Fruit fly (Drosophila melanogaster): ENCODE data around the gene Tctp.
A peak's percentile ranks its signal among the peaks of the same experiment; 100 is the strongest.

Gene Tctp

DNA sequence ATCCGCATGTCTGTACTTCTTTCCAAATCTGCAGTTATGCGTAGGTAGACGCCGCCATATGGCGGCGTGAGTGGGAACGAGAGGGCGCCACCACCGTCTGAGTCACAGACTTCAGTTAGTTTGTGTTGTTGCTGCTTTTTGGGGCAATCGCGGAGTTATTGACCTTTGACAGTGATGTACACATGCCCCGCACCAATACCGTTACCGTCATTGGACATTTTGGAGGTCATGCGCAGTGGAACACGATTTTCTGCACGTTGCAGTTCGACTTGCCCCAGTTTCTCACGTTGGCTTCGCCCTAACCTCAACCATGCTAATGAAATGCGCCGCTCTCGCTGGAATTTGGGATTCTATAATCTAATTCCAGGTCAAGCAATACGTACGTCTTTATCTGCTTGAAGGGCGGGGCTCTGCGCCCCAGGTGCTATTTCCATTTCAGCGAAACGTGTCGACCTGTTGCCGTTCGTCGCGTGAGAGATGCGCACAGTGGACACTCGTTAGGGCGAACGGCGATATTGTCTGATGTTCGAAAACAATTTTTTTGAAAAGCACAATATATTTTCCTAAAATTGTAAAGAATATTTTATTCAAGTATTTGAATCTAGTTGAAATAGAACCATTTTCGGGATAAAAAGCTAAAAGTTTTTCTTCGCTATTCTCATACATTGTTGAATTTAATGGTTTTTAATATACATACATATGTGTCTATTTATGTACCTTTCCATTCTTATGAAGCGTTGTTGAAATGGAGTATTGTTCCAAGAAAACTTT lies 1.4 kb downstream of the Tctp start (continued):
- peak; percentile 12 for TF ChIP-seq dsx (GFP tag; optimal IDR thresholded peaks at IDR 0.05; ENCODE audit: poor library complexity, severe bottlenecking)
- TF ChIP-seq CG9139 (GFP tag; optimal IDR thresholded peaks at IDR 0.05): no peak
- TF ChIP-seq pdm3 (GFP tag; optimal IDR thresholded peaks at IDR 0.05): peak; percentile 82
- TF ChIP-seq CG10669 (GFP tag; optimal IDR thresholded peaks at IDR 0.05): peak; percentile 53
- TF ChIP-seq spab (GFP tag; optimal IDR thresholded peaks at IDR 0.05): no peak
- TF ChIP-seq salr (GFP tag; optimal IDR thresholded peaks at IDR 0.05): peak in 1 of 2 experiments; percentile 26
- TF ChIP-seq Sox102F (GFP tag; optimal IDR thresholded peaks at IDR 0.05): peak; percentile 72
- TF ChIP-seq fd59A (GFP tag; optimal IDR thresholded peaks at IDR 0.05): peak; percentile 7
- peak; percentile 95 for TF ChIP-seq svp (GFP tag)
- peak; percentile 88 for TF ChIP-seq Eip78C (GFP tag)
- peak; percentile 81 for TF ChIP-seq Met (GFP tag; optimal IDR thresholded peaks at IDR 0.05)
- TF ChIP-seq cyc (GFP tag; optimal IDR thresholded peaks at IDR 0.05): peak; percentile 75
- TF ChIP-seq Hr39 (GFP tag; optimal IDR thresholded peaks at IDR 0.05): peak; percentile 81
- peak; percentile 8 for TF ChIP-seq Eip93F (GFP tag; optimal IDR thresholded peaks at IDR 0.05)
- peak; percentile 50 for TF ChIP-seq CG11902 (GFP tag; optimal IDR thresholded peaks at IDR 0.05)
- no peak for TF ChIP-seq CG6276 (GFP tag; optimal IDR thresholded peaks at IDR 0.05)
- no peak for TF ChIP-seq fd85E (GFP tag; optimal IDR thresholded peaks at IDR 0.05)
- peak; percentile 70 for TF ChIP-seq CG6163 (GFP tag; IDR thresholded peaks at IDR 0.05)
- TF ChIP-seq CG3032 (tag; optimal IDR thresholded peaks at IDR 0.05): peak; percentile 49
- TF ChIP-seq Sox14 (GFP tag; optimal IDR thresholded peaks at IDR 0.05): peak; percentile 72
- peak; percentile 79 for TF ChIP-seq Smox (GFP tag; optimal IDR thresholded peaks at IDR 0.05)
- no peak for TF ChIP-seq CG11762 (GFP tag; optimal IDR thresholded peaks at IDR 0.05; ENCODE audit: insufficient read depth)
- TF ChIP-seq CG15336 (GFP tag; IDR thresholded peaks at IDR 0.05): peak; percentile 69
- TF ChIP-seq CG6792 (GFP tag; optimal IDR thresholded peaks at IDR 0.05): peak; percentile 57
- peak; percentile 7 for TF ChIP-seq CG8319 (GFP tag; optimal IDR thresholded peaks at IDR 0.05)
- no peak for TF ChIP-seq CG6854 (GFP tag; optimal IDR thresholded peaks at IDR 0.05)
- TF ChIP-seq CG1621 (tag; optimal IDR thresholded peaks at IDR 0.05): no peak
- TF ChIP-seq Blimp-1 (GFP tag; optimal IDR thresholded peaks at IDR 0.05): peak; percentile 28
- TF ChIP-seq ss (GFP tag; optimal IDR thresholded peaks at IDR 0.05): peak; percentile 14 to 39
- peak; percentile 54 for TF ChIP-seq CG10631 (GFP tag; optimal IDR thresholded peaks at IDR 0.05)
- TF ChIP-seq esn (GFP tag; optimal IDR thresholded peaks at IDR 0.05): peak; percentile 83
- peak; percentile 80 for TF ChIP-seq Hr4 (GFP tag; optimal IDR thresholded peaks at IDR 0.05)
- TF ChIP-seq CG16779 (tag; optimal IDR thresholded peaks at IDR 0.05): peak; percentile 27
- TF ChIP-seq OdsH (GFP tag; optimal IDR thresholded peaks at IDR 0.05): peak; percentile 68
- peak; percentile 67 for TF ChIP-seq achi (GFP tag; optimal IDR thresholded peaks at IDR 0.05)
- TF ChIP-seq Ets96B (tag; optimal IDR thresholded peaks at IDR 0.05): peak; percentile 42
- peak; percentile 79 for TF ChIP-seq topi (GFP tag; optimal IDR thresholded peaks at IDR 0.05)
- peak; percentile 83 for TF ChIP-seq lz (GFP tag; optimal IDR thresholded peaks at IDR 0.05)
- TF ChIP-seq Hr38 (GFP tag; optimal IDR thresholded peaks at IDR 0.05): no peak
- no peak for TF ChIP-seq CG11294 (GFP tag; IDR thresholded peaks at IDR 0.05)
- TF ChIP-seq Ets21C (GFP tag; optimal IDR thresholded peaks at IDR 0.05): peak; percentile 66

DNA sequence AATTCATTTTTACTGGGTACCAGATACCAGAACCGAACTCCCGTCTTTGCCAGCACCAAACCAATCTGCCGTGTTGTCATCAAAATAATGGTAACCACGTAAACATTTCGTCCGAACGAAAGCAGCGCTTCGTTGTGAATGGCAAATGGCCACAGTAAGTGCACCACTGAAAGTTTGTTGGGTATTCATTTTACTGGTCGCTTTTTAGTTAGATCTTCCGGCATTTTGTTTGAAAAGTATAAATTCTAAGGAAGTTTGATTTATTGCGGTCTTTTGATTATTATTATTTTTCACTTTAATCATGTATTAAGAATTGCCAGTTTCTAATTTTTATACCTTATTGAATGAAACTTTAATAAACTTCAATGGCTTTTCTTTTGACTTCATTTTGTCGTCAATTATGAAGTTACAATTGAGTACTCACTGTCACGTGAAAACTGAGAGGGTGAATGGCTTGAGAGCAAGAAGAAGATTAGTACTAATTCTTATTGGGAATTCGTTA lies 4.5 kb downstream of the Tctp start, which contains the start of gene ZnT86D:
TSS of gene ZnT86D (minus strand) at position 91 of the 502 bp plus-strand sequence.
- TF ChIP-seq CG31627 (GFP tag; optimal IDR thresholded peaks at IDR 0.05) (peak; percentile 71), Eip75B (GFP tag; optimal IDR thresholded peaks at IDR 0.05) (peak; percentile 70), acj6 (GFP tag; optimal IDR thresholded peaks at IDR 0.05) (peak; percentile 61), CG1621 (tag; optimal IDR thresholded peaks at IDR 0.05) (peak; percentile 45), CG8119 (GFP tag; IDR thresholded peaks at IDR 0.05) (peak; percentile 51; the same call in 2 of the 3 replicates), cyc (GFP tag; optimal IDR thresholded peaks at IDR 0.05) (peak; percentile 76), CG8632 (GFP tag; optimal IDR thresholded peaks at IDR 0.05) (no peak), Met (GFP tag; optimal IDR thresholded peaks at IDR 0.05) (peak; percentile 76), CG32006 (GFP tag; optimal IDR thresholded peaks at IDR 0.05) (peak; percentile 74), CG3032 (tag; optimal IDR thresholded peaks at IDR 0.05) (peak; percentile 71), svp (GFP tag) (no peak), CG8319 (GFP tag; optimal IDR thresholded peaks at IDR 0.05) (no peak), vri (GFP tag; optimal IDR thresholded peaks at IDR 0.05) (peak; percentile 56), eg (GFP tag; IDR thresholded peaks at IDR 0.05) (peak; percentile 61), spab (GFP tag; optimal IDR thresholded peaks at IDR 0.05) (no peak), Ets21C (GFP tag; optimal IDR thresholded peaks at IDR 0.05) (peak; percentile 58), achi (GFP tag; optimal IDR thresholded peaks at IDR 0.05) (peak; percentile 64), pdm3 (GFP tag; optimal IDR thresholded peaks at IDR 0.05) (peak; percentile 69), fd85E (GFP tag; optimal IDR thresholded peaks at IDR 0.05) (no peak), Hr4 (GFP tag; optimal IDR thresholded peaks at IDR 0.05) (peak; percentile 87), Eip93F (GFP tag; optimal IDR thresholded peaks at IDR 0.05) (no peak)
